Fruit fly (Drosophila melanogaster) S2 (cell line): ENCODE measurements around the gene CG4822.

ENCODE experiments used
- CG8478 ChIP-seq: fragments of >200 bp; optimal IDR thresholded peaks from 2 replicates; lab custom pipeline; 2018
- CTCF ChIP-seq, 2 experiments: fragments of >200 bp; optimal IDR thresholded peaks; 2 replicates each; lab custom pipeline; 2018

DNA sequence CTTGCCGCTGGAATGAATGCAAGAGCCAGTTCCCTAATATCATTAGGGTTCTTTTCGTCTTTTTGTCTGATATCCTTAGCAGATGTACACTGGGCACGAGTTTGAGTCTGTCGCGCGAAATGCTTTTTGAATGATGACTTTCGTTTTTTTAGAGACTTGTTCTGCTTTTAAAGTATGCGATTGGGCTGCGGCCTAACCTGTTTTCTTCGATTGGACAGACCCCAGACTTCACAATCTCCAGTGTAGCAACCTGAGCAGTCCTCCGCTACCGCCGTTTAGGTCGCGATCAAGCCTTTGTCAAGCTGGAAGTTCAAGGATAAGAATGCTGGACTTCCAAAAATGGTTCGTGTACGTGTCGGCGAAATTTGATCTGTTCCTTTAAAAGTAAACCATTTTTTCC is 33.0 kb downstream of the CG4822 start:
- no peak for TF ChIP-seq CG8478
- no peak for TF ChIP-seq CTCF (optimal IDR thresholded peaks at IDR 0.05; lab: Kevin White, UChicago)
